Worm (Caenorhabditis elegans) whole organism, L2 larva: ENCODE data around the gene seip-1.

Source experiments
- C34F6.9 ChIP-seq: fragments of 150-350 bp; optimal IDR thresholded peaks from 2 replicates; lab custom pipeline; 2014; ENCODE audit warnings: missing biosample characterization, missing genetic modification characterization
- R02D3.7 ChIP-seq: fragments of 150-350 bp; optimal IDR thresholded peaks from 2 replicates; lab custom pipeline; 2014; ENCODE audit warnings: missing biosample characterization, missing genetic modification characterization
- Y55F3AM.14 ChIP-seq: fragments of 200-800 bp; sonication (Bioruptor generic); optimal IDR thresholded peaks from 2 replicates; lab custom pipeline; 2018; ENCODE audit warnings: mild to moderate bottlenecking, missing genetic modification characterization, missing compliant biosample characterization
- ZK546.5 ChIP-seq: sonication (generic microtip); optimal IDR thresholded peaks from 2 replicates; lab custom pipeline; 2017; ENCODE audit warnings: missing biosample characterization, missing genetic modification characterization
- alr-1 ChIP-seq: fragments of 150-350 bp; optimal IDR thresholded peaks from 2 replicates; lab custom pipeline; 2014; ENCODE audit warnings: missing biosample characterization, missing genetic modification characterization
- aly-2 ChIP-seq: fragments of 150-350 bp; optimal IDR thresholded peaks from 2 replicates; lab custom pipeline; 2014; ENCODE audit warnings: missing biosample characterization, missing genetic modification characterization
- ama-1 ChIP-seq: fragments of 150-350 bp; optimal IDR thresholded peaks from 2 replicates; lab custom pipeline; 2018; ENCODE audit warnings: inconsistent platforms
- blmp-1 ChIP-seq: sonication (generic microtip); optimal IDR thresholded peaks from 2 replicates; lab custom pipeline; 2017; ENCODE audit warnings: missing genetic modification characterization, mild to moderate bottlenecking, missing compliant biosample characterization, antibody characterized with exemption, moderate library complexity; ENCODE audit not compliant: insufficient read depth
- ceh-82 ChIP-seq: fragments of 150-350 bp; optimal IDR thresholded peaks from 2 replicates; lab custom pipeline; 2014; ENCODE audit warnings: missing biosample characterization, missing genetic modification characterization
- crh-2 ChIP-seq: sonication (generic microtip); optimal IDR thresholded peaks from 2 replicates; lab custom pipeline; 2017; ENCODE audit warnings: missing biosample characterization, missing genetic modification characterization
- dmd-4 ChIP-seq: sonication (generic microtip); optimal IDR thresholded peaks from 2 replicates; lab custom pipeline; 2017; ENCODE audit warnings: missing biosample characterization, missing genetic modification characterization
- egl-27 ChIP-seq: sonication (generic microtip); optimal IDR thresholded peaks from 3 replicates; lab custom pipeline; 2017; ENCODE audit warnings: missing biosample characterization, missing genetic modification reagents, missing genetic modification characterization
- elt-1 ChIP-seq: fragments of 150-350 bp; optimal IDR thresholded peaks from 2 replicates; lab custom pipeline; 2014; ENCODE audit warnings: missing biosample characterization, missing genetic modification characterization
- fos-1 ChIP-seq: fragments of 150-350 bp; optimal IDR thresholded peaks from 2 replicates; lab custom pipeline; 2014; ENCODE audit warnings: missing biosample characterization, missing genetic modification characterization
- gmeb-1 ChIP-seq: fragments of 150-350 bp; optimal IDR thresholded peaks from 2 replicates; lab custom pipeline; 2014; ENCODE audit warnings: missing biosample characterization, missing genetic modification characterization
- lin-11 ChIP-seq: fragments of 150-350 bp; sonication (generic microtip); optimal IDR thresholded peaks from 2 replicates; lab custom pipeline; 2014; ENCODE audit warnings: missing biosample characterization, missing genetic modification characterization, inconsistent platforms, mixed read lengths
- lin-13 ChIP-seq: fragments of 150-350 bp; optimal IDR thresholded peaks from 2 replicates; lab custom pipeline; 2014; ENCODE audit warnings: missing biosample characterization, missing genetic modification reagents, missing genetic modification characterization
- lsy-2 ChIP-seq, 2 experiments: fragments of 150-350 bp in 1 of 2; sonication (generic microtip) in 1 of 2; optimal IDR thresholded peaks; 2 replicates each; lab custom pipeline; 2014 to 2017; ENCODE audit warnings: missing biosample characterization in 2 of 2, missing genetic modification characterization in 2 of 2
- mab-5 ChIP-seq: fragments of 150-350 bp; optimal IDR thresholded peaks from 2 replicates; lab custom pipeline; 2014; ENCODE audit warnings: missing biosample characterization, missing genetic modification characterization
- mdl-1 ChIP-seq, 2 experiments: fragments of 150-350 bp in 1 of 2; sonication (generic microtip) in 1 of 2; optimal IDR thresholded peaks; 2 replicates each; lab custom pipeline; 2017; ENCODE audit warnings: missing biosample characterization in 2 of 2, missing genetic modification characterization in 2 of 2
- nhr-11 ChIP-seq: fragments of 150-350 bp; optimal IDR thresholded peaks from 2 replicates; lab custom pipeline; 2014; ENCODE audit warnings: missing biosample characterization, missing genetic modification characterization
- nhr-129 ChIP-seq: fragments of 150-350 bp; optimal IDR thresholded peaks from 2 replicates; lab custom pipeline; 2014; ENCODE audit warnings: missing biosample characterization, missing genetic modification characterization
- nhr-21 ChIP-seq: fragments of 150-350 bp; optimal IDR thresholded peaks from 2 replicates; lab custom pipeline; 2014; ENCODE audit warnings: missing biosample characterization, missing genetic modification characterization
- nhr-23 ChIP-seq: fragments of 150-350 bp; optimal IDR thresholded peaks from 2 replicates; lab custom pipeline; 2014; ENCODE audit warnings: missing biosample characterization, missing genetic modification reagents, missing genetic modification characterization
- nhr-25 ChIP-seq: fragments of 150-350 bp; sonication (generic microtip); optimal IDR thresholded peaks from 3 replicates; lab custom pipeline; 2014; ENCODE audit warnings: missing biosample characterization, missing genetic modification characterization
- nhr-6 ChIP-seq: fragments of 150-350 bp; optimal IDR thresholded peaks from 2 replicates; lab custom pipeline; 2014; ENCODE audit warnings: missing biosample characterization, missing genetic modification characterization
- nhr-77 ChIP-seq: fragments of 150-350 bp; optimal IDR thresholded peaks from 2 replicates; lab custom pipeline; 2014; ENCODE audit warnings: missing biosample characterization, missing genetic modification characterization
- sem-4 ChIP-seq: fragments of 150-350 bp; optimal IDR thresholded peaks from 2 replicates; lab custom pipeline; 2014; ENCODE audit warnings: missing biosample characterization, missing genetic modification reagents, missing genetic modification characterization
- sma-3 ChIP-seq: sonication (generic microtip); optimal IDR thresholded peaks from 2 replicates; lab custom pipeline; 2016; ENCODE audit warnings: missing genetic modification reagents, missing genetic modification characterization, missing compliant biosample characterization
- sma-9 ChIP-seq, 2 experiments: fragments of 150-350 bp in 1 of 2; sonication (generic microtip) in 1 of 2; optimal IDR thresholded peaks; 2 replicates each; lab custom pipeline; 2014 to 2016; ENCODE audit warnings: missing genetic modification characterization in 2 of 2, mild to moderate bottlenecking in 1 of 2, missing biosample characterization in 1 of 2, missing compliant biosample characterization in 1 of 2, missing genetic modification reagents in 1 of 2, moderate library complexity in 1 of 2
- snpc-4 ChIP-seq: fragments of 150-350 bp; optimal IDR thresholded peaks from 2 replicates; lab custom pipeline; 2014; ENCODE audit warnings: missing biosample characterization, missing genetic modification characterization
- unc-55 ChIP-seq: fragments of 150-350 bp; sonication (generic microtip); optimal IDR thresholded peaks from 3 replicates; lab custom pipeline; 2014; ENCODE audit warnings: missing biosample characterization, missing genetic modification reagents, missing genetic modification characterization
- zag-1 ChIP-seq: fragments of 150-350 bp; optimal IDR thresholded peaks from 2 replicates; lab custom pipeline; 2014; ENCODE audit warnings: missing biosample characterization, missing genetic modification characterization
- ztf-1 ChIP-seq: fragments of 200-800 bp; sonication (Bioruptor generic); conservative IDR thresholded peaks from 2 replicates; pipeline ENCODE4 v1.3.6; 2022; ENCODE audit warnings: missing genetic modification characterization, missing compliant biosample characterization
- ztf-11 ChIP-seq: sonication (generic microtip); optimal IDR thresholded peaks from 2 replicates; lab custom pipeline; 2017; ENCODE audit warnings: missing biosample characterization, missing genetic modification characterization

seip-1 gene

ce11 chrV:6099634-6100033, 46.6 kb upstream of the seip-1 start:
- no peak for TF ChIP-seq Y55F3AM.14 (GFP tag; lab: Kevin White, UChicago)
- no peak for TF ChIP-seq fos-1 (tag; lab: Kevin White, UChicago)
- no peak for TF ChIP-seq nhr-77 (tag; lab: Kevin White, UChicago)
- TF ChIP-seq nhr-25 (tag; lab: Kevin White, UChicago) = no peak
- TF ChIP-seq blmp-1 (tag; lab: Kevin White, UChicago) = no peak
- no peak for TF ChIP-seq sem-4
- TF ChIP-seq alr-1 (tag; lab: Kevin White, UChicago) = no peak
- no peak for TF ChIP-seq lin-13 (GFP tag; lab: Kevin White, UChicago)
- no peak for TF ChIP-seq ceh-82
- TF ChIP-seq nhr-21 (tag; lab: Kevin White, UChicago) = no peak
- TF ChIP-seq ztf-1 (GFP tag; lab: Robert Waterston, UW) = no peak
- TF ChIP-seq crh-2 (tag; lab: Kevin White, UChicago) = no peak
- TF ChIP-seq ZK546.5 (tag; lab: Kevin White, UChicago) = no peak
- no peak for TF ChIP-seq elt-1
- TF ChIP-seq lin-11 (tag; lab: Kevin White, UChicago) = no peak
- no peak for TF ChIP-seq sma-3 (GFP tag; lab: Kevin White, UChicago)
- TF ChIP-seq ztf-11 (tag; lab: Kevin White, UChicago) = no peak
- TF ChIP-seq egl-27 = no peak
- TF ChIP-seq zag-1 = no peak

- TF ChIP-seq ztf-1 (GFP tag; lab: Robert Waterston, UW) (no peak), lsy-2 (tag; optimal IDR thresholded peaks at IDR 0.05; lab: Kevin White, UChicago) (peak in 1 of 2 experiments; percentile 39), sma-9 (GFP tag; optimal IDR thresholded peaks at IDR 0.05; lab: Kevin White, UChicago) (peak; percentile 22), sma-9 (tag; optimal IDR thresholded peaks at IDR 0.05; lab: Kevin White, UChicago) (no peak), egl-27 (no peak), dmd-4 (no peak), nhr-23 (tag; lab: Kevin White, UChicago) (no peak), ama-1 (lab: Kevin White, UChicago) (peak; percentile 58), C34F6.9 (tag; lab: Kevin White, UChicago) (no peak), nhr-11 (peak; percentile 4), nhr-6 (tag; lab: Kevin White, UChicago) (no peak), mab-5 (tag; lab: Kevin White, UChicago) (no peak), fos-1 (tag; lab: Kevin White, UChicago) (no peak), sem-4 (no peak), gmeb-1 (peak; percentile 28), crh-2 (tag; lab: Kevin White, UChicago) (peak; percentile 51)
Measured at ce11 chrV:6098755-6099155, 45.7 kb upstream of the seip-1 start.

- TF ChIP-seq mdl-1 (tag; optimal IDR thresholded peaks at IDR 0.05; lab: Kevin White, UChicago) (no peak), R02D3.7 (tag; lab: Kevin White, UChicago) (no peak), ceh-82 (no peak), zag-1 (no peak), nhr-129 (tag; lab: Kevin White, UChicago) (no peak)
Measured at ce11 chrV:6096559-6097155, 43.6 kb upstream of the seip-1 start, which contains the start of gene smut-1. smut-1 (plus strand) TSS chrV:6097105.

- TF ChIP-seq aly-2 (tag; lab: Kevin White, UChicago) = no peak
- TF ChIP-seq C34F6.9 (tag; lab: Kevin White, UChicago) = peak; percentile 61
- no peak for TF ChIP-seq snpc-4 (tag; lab: Kevin White, UChicago)
- TF ChIP-seq gmeb-1 = peak; percentile 8
- peak; percentile 9 for TF ChIP-seq crh-2 (tag; lab: Kevin White, UChicago)
- peak in 1 of 2 experiments; percentile 47 for TF ChIP-seq lsy-2 (tag; optimal IDR thresholded peaks at IDR 0.05; lab: Kevin White, UChicago)
- TF ChIP-seq unc-55 (GFP tag; lab: Kevin White, UChicago) = peak; percentile 36
Measured at ce11 chrV:6095829-6096228, 42.8 kb upstream of the seip-1 start, which contains the start of gene Y38A10A.7. Y38A10A.7 (plus strand) TSS chrV:6096197.
